Fruit fly (Drosophila melanogaster) whole organism, adult: ENCODE results near the gene CG2533.

ENCODE experiments used
- CG33017 ChIP-seq: fragments of 200-800 bp; sonication (Bioruptor generic); optimal IDR thresholded peaks from 2 replicates; lab custom pipeline; 2018; ENCODE audit warnings: missing biosample characterization, mild to moderate bottlenecking, missing genetic modification characterization, moderate library complexity
- CG5204 ChIP-seq: fragments of 200-800 bp; sonication (Bioruptor generic); optimal IDR thresholded peaks from 2 replicates; lab custom pipeline; 2016; ENCODE audit warnings: missing biosample characterization, missing genetic modification characterization
- bab1 ChIP-seq: fragments of 200-800 bp; sonication (Bioruptor generic); optimal IDR thresholded peaks from 3 replicates; lab custom pipeline; 2019; ENCODE audit warnings: missing biosample characterization, mild to moderate bottlenecking, missing genetic modification characterization, moderate library complexity
- kay ChIP-seq: fragments of 200-800 bp; sonication (Bioruptor generic); peaks from one replicate; lab custom pipeline; 2016; ENCODE audit warnings: missing biosample characterization, missing genetic modification characterization, borderline replicate concordance

dm6 chrX:11622649-11623425, 18.8 kb upstream of the CG2533 start:
- TF ChIP-seq kay = peak; percentile 66
- TF ChIP-seq bab1 (GFP tag; lab: Kevin White, UChicago) = peak; percentile 94
- TF ChIP-seq CG5204 = peak; percentile 37
- peak; percentile 52 for TF ChIP-seq CG33017 (tag; lab: Kevin White, UChicago)
